Fruit fly (Drosophila melanogaster): ENCODE data around the gene CG7299.

Gene CG7299

DNA sequence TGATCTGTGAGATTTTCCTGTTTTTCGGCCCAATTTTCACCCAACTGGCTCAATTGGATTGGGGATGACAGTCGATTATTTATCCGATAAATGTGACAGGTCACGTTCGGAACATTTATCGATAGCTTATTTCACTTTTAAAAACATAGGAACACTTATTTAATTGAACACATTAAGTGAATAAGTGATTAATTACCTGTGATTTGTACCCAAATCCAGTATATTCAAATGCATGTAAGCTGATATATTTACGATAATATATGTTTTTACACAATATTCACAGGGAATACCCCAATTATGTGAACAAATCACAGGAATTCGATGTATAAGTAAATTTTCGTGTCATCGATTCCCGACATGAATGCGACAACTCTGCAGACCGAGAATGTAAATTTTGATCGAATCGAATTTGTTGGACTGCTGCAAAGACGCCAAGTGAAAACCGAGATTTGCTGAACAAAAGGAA, 48.2 kb upstream of the CG7299 start, which contains the start of the genes EMC3 and Dpy-30L1 (continued):
- TF ChIP-seq Hand (GFP tag; optimal IDR thresholded peaks at IDR 0.05) (no peak), salm (tag; optimal IDR thresholded peaks at IDR 0.05) (no peak), CG15269 (tag; optimal IDR thresholded peaks at IDR 0.05) (no peak), psq (GFP tag; optimal IDR thresholded peaks at IDR 0.05) (no peak), fd3F (GFP tag; optimal IDR thresholded peaks at IDR 0.05) (peak; percentile 26), Aef1 (GFP tag; IDR thresholded peaks at IDR 0.05) (peak; percentile 36; the same call in 1 of the 3 replicates), pum (GFP tag; optimal IDR thresholded peaks at IDR 0.05) (peak; percentile 30), mld (GFP tag; IDR thresholded peaks at IDR 0.05; ENCODE audit: partially characterized antibody) (0 out of 3 replicates have a peak, but pooled peaks have one; percentile 29), sna (GFP tag; IDR thresholded peaks at IDR 0.05; ENCODE audit: partially characterized antibody) (peak; percentile 91), CG31441 (GFP tag; IDR thresholded peaks at IDR 0.05) (no peak; the same call in none of the 2 replicates), sob (GFP tag; IDR thresholded peaks at IDR 0.05) (peak; percentile 55; the same call in 1 of the 2 replicates), Hr39 (optimal IDR thresholded peaks at IDR 0.05) (no peak), CG5953 (GFP tag; IDR thresholded peaks at IDR 0.05) (no peak), tin (GFP tag; optimal IDR thresholded peaks at IDR 0.05) (peak; percentile 21), mam (GFP tag; optimal IDR thresholded peaks at IDR 0.05) (peak; percentile 55), Dip3 (GFP tag; optimal IDR thresholded peaks at IDR 0.05) (peak; percentile 45), BEAF-32 (GFP tag; optimal IDR thresholded peaks at IDR 0.05) (peak; percentile 91), CG6683 (GFP tag; optimal IDR thresholded peaks at IDR 0.05) (no peak), dpn (GFP tag; optimal IDR thresholded peaks at IDR 0.05) (peak; percentile 50 to 63), ara (GFP tag; IDR thresholded peaks at IDR 0.05) (no peak), gcm (GFP tag; optimal IDR thresholded peaks at IDR 0.05) (no peak), fd96Cb (tag; optimal IDR thresholded peaks at IDR 0.05) (peak; percentile 2), CG10431 (GFP tag; optimal IDR thresholded peaks at IDR 0.05) (no peak), CG17328 (GFP tag; IDR thresholded peaks at IDR 0.05) (no peak), dm (GFP tag; optimal IDR thresholded peaks at IDR 0.05) (peak; percentile 8), al (GFP tag; IDR thresholded peaks at IDR 0.05) (peak; percentile 54; the same call in 1 of the 2 replicates), Usf (GFP tag; optimal IDR thresholded peaks at IDR 0.05) (no peak), ci (GFP tag; IDR thresholded peaks at IDR 0.05) (0 out of 3 replicates have a peak, but pooled peaks have one; percentile 43), odd (GFP tag; optimal IDR thresholded peaks at IDR 0.05) (no peak), aop (GFP tag; IDR thresholded peaks at IDR 0.05) (no peak), CG10321 (GFP tag; IDR thresholded peaks at IDR 0.05) (no peak), ttk (GFP tag; IDR thresholded peaks at IDR 0.05) (no peak), nom (GFP tag; optimal IDR thresholded peaks at IDR 0.05) (no peak), Ravus (GFP tag; IDR thresholded peaks at IDR 0.05) (no peak), stwl (tag; optimal IDR thresholded peaks at IDR 0.05) (peak; percentile 93), CG12155 (GFP tag; optimal IDR thresholded peaks at IDR 0.05) (peak; percentile 54), CG8944 (GFP tag; optimal IDR thresholded peaks at IDR 0.05) (peak; percentile 29), CG8478 (optimal IDR thresholded peaks at IDR 0.05) (no peak), Dref (GFP tag; IDR thresholded peaks at IDR 0.05) (peak; percentile 74), CG3838 (GFP tag; optimal IDR thresholded peaks at IDR 0.05) (no peak), CG12219 (GFP tag; optimal IDR thresholded peaks at IDR 0.05) (no peak), CG31388 (GFP tag; optimal IDR thresholded peaks at IDR 0.05) (no peak), CG13296 (GFP tag; optimal IDR thresholded peaks at IDR 0.05) (no peak), Ptx1 (GFP tag; IDR thresholded peaks at IDR 0.05) (peak; percentile 63), NC2β (GFP tag; optimal IDR thresholded peaks at IDR 0.05) (peak; percentile 35), CG15011 (GFP tag; optimal IDR thresholded peaks at IDR 0.05) (no peak), CG42726 (GFP tag; IDR thresholded peaks at IDR 0.05; ENCODE audit: partially characterized antibody) (no peak), toy (GFP tag; IDR thresholded peaks at IDR 0.05) (no peak), CG11504 (tag; optimal IDR thresholded peaks at IDR 0.05) (no peak), sisA (GFP tag; IDR thresholded peaks at IDR 0.05) (peak; percentile 34), grn (GFP tag; optimal IDR thresholded peaks at IDR 0.05) (no peak), ftz-f1 (GFP tag; optimal IDR thresholded peaks at IDR 0.05) (no peak)

Measured in whole organism, embryonic.